Fruit fly (Drosophila melanogaster) Kc167 (cell line): ENCODE measurements around the gene CG11374.

Experiments
- h ChIP-seq: fragments of >200 bp; optimal IDR thresholded peaks from 3 replicates; lab custom pipeline; 2018; ENCODE audit warnings: missing external identifiers
- insv ChIP-seq: fragments of >200 bp; optimal IDR thresholded peaks from 3 replicates; lab custom pipeline; 2018; ENCODE audit warnings: missing external identifiers
- psq ChIP-seq: fragments of >200 bp; optimal IDR thresholded peaks from 2 replicates; lab custom pipeline; 2017; ENCODE audit warnings: missing external identifiers
- ttk ChIP-seq: sonication (Bioruptor generic); optimal IDR thresholded peaks from 2 replicates; lab custom pipeline; 2017; ENCODE audit warnings: missing external identifiers

DNA sequence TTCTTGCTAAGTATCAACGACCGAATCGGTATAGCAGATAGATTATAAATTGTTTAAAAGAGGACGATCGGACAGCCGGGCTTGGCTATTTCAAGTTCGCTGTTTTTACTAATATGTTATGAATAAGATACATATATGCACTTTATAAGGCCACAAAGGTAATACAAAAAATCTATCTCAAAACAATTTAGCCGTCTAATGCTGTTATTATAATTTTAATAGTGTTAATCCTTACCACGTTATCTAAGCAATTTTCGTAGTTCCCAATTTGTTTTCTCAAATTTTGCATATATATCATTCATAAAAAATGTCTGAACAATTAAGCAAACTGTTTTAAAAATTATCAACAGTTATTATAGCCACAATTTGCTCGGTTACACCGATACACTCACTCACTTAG lies 19.3 kb upstream of the CG11374 start:
- TF ChIP-seq insv (lab: Kevin White, UChicago) = no peak
- TF ChIP-seq ttk (lab: Kevin White, UChicago) = no peak
- no peak for TF ChIP-seq h (lab: Kevin White, UChicago)
- TF ChIP-seq psq (lab: Kevin White, UChicago) = no peak
